Fruit fly (Drosophila melanogaster) whole organism, embryonic: Measurements from ENCODE around the gene CG1307.

Experiments used
- Antp ChIP-seq: fragments of 200-800 bp; sonication (Bioruptor generic); optimal IDR thresholded peaks from 3 replicates; lab custom pipeline; 2016; ENCODE audit warnings: missing biosample characterization, missing genetic modification characterization
- Awh ChIP-seq: fragments of 200-800 bp; sonication (Bioruptor generic); IDR thresholded peaks from 2 replicates; pipeline ENCODE4, ENCODE4 v1.3.6; 2022; ENCODE audit warnings: missing biosample characterization, missing genetic modification characterization
- Blimp-1 ChIP-seq: fragments of 200-800 bp; sonication (Bioruptor generic); optimal IDR thresholded peaks from 3 replicates; lab custom pipeline; 2018; ENCODE audit warnings: missing biosample characterization, missing genetic modification characterization, mild to moderate bottlenecking, moderate library complexity, missing genetic modification reagents
- CG10462 ChIP-seq: fragments of 200-800 bp; sonication (Bioruptor generic); optimal IDR thresholded peaks from 2 replicates; lab custom pipeline; 2016; ENCODE audit warnings: missing biosample characterization, missing genetic modification characterization
- CG11085 ChIP-seq: fragments of 200-800 bp; sonication (Bioruptor generic); IDR thresholded peaks from 2 replicates; pipeline ENCODE4 v1.3.6; 2022; ENCODE audit warnings: missing biosample characterization, missing genetic modification characterization
- CG11456 ChIP-seq: fragments of 200-800 bp; sonication (Bioruptor generic); IDR thresholded peaks from 3 replicates; pipeline ENCODE4 v1.3.6; 2022; ENCODE audit warnings: missing biosample characterization, missing genetic modification characterization
- CG12299 ChIP-seq: fragments of 200-800 bp; sonication (Bioruptor generic); optimal IDR thresholded peaks from 2 replicates; lab custom pipeline; 2018; ENCODE audit warnings: missing biosample characterization, mild to moderate bottlenecking, missing genetic modification characterization
- CG14710 ChIP-seq: fragments of 200-800 bp; sonication (Bioruptor generic); optimal IDR thresholded peaks from 3 replicates; lab custom pipeline; 2019; ENCODE audit warnings: missing biosample characterization, mild to moderate bottlenecking, missing genetic modification characterization, moderate library complexity
- CG15514 ChIP-seq: fragments of 200-800 bp; sonication (Bioruptor generic); optimal IDR thresholded peaks from 3 replicates; lab custom pipeline; 2017; ENCODE audit warnings: missing biosample characterization, missing genetic modification characterization, mild to moderate bottlenecking, moderate library complexity, missing genetic modification reagents
- CG1602 ChIP-seq: fragments of 200-800 bp; sonication (Bioruptor generic); optimal IDR thresholded peaks from 3 replicates; lab custom pipeline; 2016; ENCODE audit warnings: missing biosample characterization, missing genetic modification characterization
- CG1603 ChIP-seq: fragments of 200-800 bp; sonication (Bioruptor generic); optimal IDR thresholded peaks from 2 replicates; lab custom pipeline; 2019; ENCODE audit warnings: missing biosample characterization, mild to moderate bottlenecking, missing genetic modification characterization, moderate library complexity
- CG17359 ChIP-seq: fragments of 200-800 bp; sonication (Bioruptor generic); optimal IDR thresholded peaks from 3 replicates; lab custom pipeline; 2018; ENCODE audit warnings: missing biosample characterization, mild to moderate bottlenecking, missing genetic modification characterization, moderate library complexity
- CG17361 ChIP-seq: fragments of 200-800 bp; sonication (Bioruptor generic); IDR thresholded peaks from 3 replicates; pipeline ENCODE4 v1.3.6; 2022; ENCODE audit warnings: missing biosample characterization, missing genetic modification characterization
- CG18619 ChIP-seq: fragments of 200-800 bp; sonication (Bioruptor generic); optimal IDR thresholded peaks from 3 replicates; lab custom pipeline; 2017; ENCODE audit warnings: missing biosample characterization, mild to moderate bottlenecking, missing genetic modification characterization
- CG2202 ChIP-seq: fragments of 200-800 bp; sonication (Bioruptor generic); optimal IDR thresholded peaks from 2 replicates; lab custom pipeline; 2018; ENCODE audit warnings: missing biosample characterization, mild to moderate bottlenecking, missing genetic modification characterization
- CG2678 ChIP-seq: fragments of 200-800 bp; sonication (Bioruptor generic); optimal IDR thresholded peaks from 3 replicates; lab custom pipeline; 2019; ENCODE audit warnings: missing biosample characterization, mild to moderate bottlenecking, missing genetic modification characterization, moderate library complexity
- CG32772 ChIP-seq: fragments of 200-800 bp; sonication (Bioruptor generic); IDR thresholded peaks from 2 replicates; pipeline ENCODE4 v1.3.6; 2022; ENCODE audit warnings: missing biosample characterization, missing genetic modification characterization
- CG3407 ChIP-seq: fragments of 200-800 bp; sonication (Bioruptor generic); optimal IDR thresholded peaks from 2 replicates; lab custom pipeline; 2018; ENCODE audit warnings: missing biosample characterization, mild to moderate bottlenecking, missing genetic modification characterization
- CG4328 ChIP-seq: fragments of 200-800 bp; sonication (Bioruptor generic); optimal IDR thresholded peaks from 3 replicates; lab custom pipeline; 2017; ENCODE audit warnings: missing biosample characterization, missing genetic modification reagents, missing genetic modification characterization
- CG4707 ChIP-seq: fragments of 200-800 bp; sonication (Bioruptor generic); optimal IDR thresholded peaks from 2 replicates; lab custom pipeline; 2018; ENCODE audit warnings: missing biosample characterization, mild to moderate bottlenecking, missing genetic modification characterization, moderate library complexity
- CG6175 ChIP-seq: fragments of 200-800 bp; sonication (Bioruptor generic); IDR thresholded peaks from 3 replicates; pipeline ENCODE4 v1.3.6; 2022; ENCODE audit warnings: missing biosample characterization, missing genetic modification characterization
- CG8944 ChIP-seq: fragments of 200-800 bp; sonication (Bioruptor generic); optimal IDR thresholded peaks from 3 replicates; lab custom pipeline; 2016; ENCODE audit warnings: missing biosample characterization, missing genetic modification characterization
- CTCF ChIP-seq: fragments of 200-800 bp; sonication (Bioruptor generic); optimal IDR thresholded peaks from 2 replicates; lab custom pipeline; 2017; ENCODE audit warnings: missing biosample characterization, mild to moderate bottlenecking, missing genetic modification characterization, moderate library complexity
- D ChIP-seq, 2 experiments: fragments of 200-800 bp in 1 of 2; fragments of >200 bp in 1 of 2; sonication (Bioruptor generic) in 1 of 2; optimal IDR thresholded peaks; 2 replicates in 1 of 2; 3 replicates in 1 of 2; lab custom pipeline; 2017; ENCODE audit warnings: mild to moderate bottlenecking in 1 of 2, missing biosample characterization in 1 of 2, missing genetic modification characterization in 1 of 2, missing genetic modification reagents in 1 of 2
- H15 ChIP-seq: fragments of 200-800 bp; sonication (Bioruptor generic); IDR thresholded peaks from 3 replicates; pipeline ENCODE4 v1.3.6; 2022; ENCODE audit warnings: missing biosample characterization, missing genetic modification characterization
- H2.0 ChIP-seq: fragments of 200-800 bp; sonication (Bioruptor generic); IDR thresholded peaks from 2 replicates; pipeline ENCODE4 v1.3.6; 2022; ENCODE audit warnings: missing biosample characterization, missing genetic modification characterization
- Lhr ChIP-seq: fragments of 200-800 bp; sonication (Bioruptor generic); optimal IDR thresholded peaks from 3 replicates; lab custom pipeline; 2017; ENCODE audit warnings: mild to moderate bottlenecking, missing biosample characterization, missing genetic modification reagents, missing genetic modification characterization
- MTF-1 ChIP-seq: fragments of 200-800 bp; sonication (Bioruptor generic); optimal IDR thresholded peaks from 2 replicates; lab custom pipeline; 2018; ENCODE audit warnings: missing biosample characterization, mild to moderate bottlenecking, missing genetic modification characterization, borderline replicate concordance
- Nf-YA ChIP-seq: fragments of 200-800 bp; sonication (Bioruptor generic); IDR thresholded peaks from 2 replicates; pipeline ENCODE4 v1.3.6; 2022; ENCODE audit warnings: missing biosample characterization, missing genetic modification characterization
- Usf ChIP-seq: fragments of 200-800 bp; sonication (Bioruptor generic); optimal IDR thresholded peaks from 2 replicates; lab custom pipeline; 2017; ENCODE audit warnings: missing genotype, missing biosample characterization, missing genetic modification characterization
- ara ChIP-seq: fragments of 200-800 bp; sonication (Bioruptor generic); IDR thresholded peaks from 2 replicates; pipeline ENCODE4 v1.3.6; 2022; ENCODE audit warnings: missing biosample characterization, missing genetic modification characterization
- cas ChIP-seq: fragments of 200-800 bp; sonication (Bioruptor generic); IDR thresholded peaks from 2 replicates; pipeline ENCODE4 v1.3.6; 2022; ENCODE audit warnings: missing biosample characterization, missing genetic modification characterization
- crol ChIP-seq: fragments of 200-800 bp; sonication (Bioruptor generic); IDR thresholded peaks from 2 replicates; pipeline ENCODE4 v1.3.6; 2022; ENCODE audit warnings: missing biosample characterization, missing genetic modification characterization
- crp ChIP-seq, 2 experiments: fragments of 200-800 bp; sonication (Bioruptor generic); optimal IDR thresholded peaks; 2 replicates in 1 of 2; 3 replicates in 1 of 2; lab custom pipeline; 2017; ENCODE audit warnings: missing biosample characterization in 2 of 2, missing genetic modification characterization in 2 of 2, mild to moderate bottlenecking in 1 of 2, moderate library complexity in 1 of 2
- dati ChIP-seq: fragments of 200-800 bp; sonication (Bioruptor generic); IDR thresholded peaks from 2 replicates; pipeline ENCODE4 v1.3.6; 2022; ENCODE audit warnings: missing biosample characterization, missing genetic modification characterization
- ewg ChIP-seq: fragments of 200-800 bp; sonication (Bioruptor generic); optimal IDR thresholded peaks from 3 replicates; lab custom pipeline; 2017; ENCODE audit warnings: mild to moderate bottlenecking, missing biosample characterization, missing genetic modification reagents, missing genetic modification characterization
- fd102C ChIP-seq: fragments of 200-800 bp; sonication (Bioruptor generic); optimal IDR thresholded peaks from 2 replicates; lab custom pipeline; 2018; ENCODE audit warnings: missing biosample characterization, mild to moderate bottlenecking, missing genetic modification characterization, moderate library complexity
- gsb-n ChIP-seq: fragments of 200-800 bp; sonication (Bioruptor generic); optimal IDR thresholded peaks from 3 replicates; lab custom pipeline; 2018; ENCODE audit warnings: missing biosample characterization, mild to moderate bottlenecking, missing genetic modification characterization
- jumu ChIP-seq: fragments of 200-800 bp; sonication (Bioruptor generic); optimal IDR thresholded peaks from 3 replicates; lab custom pipeline; 2016; ENCODE audit warnings: missing biosample characterization, missing genetic modification characterization
- lov ChIP-seq, 2 experiments: fragments of 200-800 bp in 1 of 2; fragments of >200 bp in 1 of 2; sonication (Bioruptor generic) in 1 of 2; IDR thresholded peaks in 1 of 2; optimal IDR thresholded peaks in 1 of 2; 2 replicates in 1 of 2; 3 replicates in 1 of 2; pipeline versions ENCODE4 v1.3.6 to Lab custom; 2017 to 2022; ENCODE audit warnings: missing biosample characterization in 1 of 2, missing genetic modification characterization in 1 of 2
- otp ChIP-seq: fragments of 200-800 bp; sonication (Bioruptor generic); IDR thresholded peaks from 3 replicates; pipeline ENCODE4, ENCODE4 v1.3.6; 2022; ENCODE audit warnings: missing biosample characterization, missing genetic modification characterization
- ranshi ChIP-seq: fragments of 200-800 bp; sonication (Bioruptor generic); IDR thresholded peaks from 2 replicates; pipeline ENCODE4 v1.3.6; 2022; ENCODE audit warnings: missing biosample characterization, missing genetic modification characterization
- sc ChIP-seq, 3 experiments: fragments of >200 bp in 2 of 3; fragments of 200-800 bp in 1 of 3; sonication (Bioruptor generic) in 1 of 3; optimal IDR thresholded peaks; 2 replicates in 2 of 3; 3 replicates in 1 of 3; lab custom pipeline; 2017; ENCODE audit warnings: mild to moderate bottlenecking in 1 of 3, missing biosample characterization in 1 of 3, missing genetic modification characterization in 1 of 3, missing genetic modification reagents in 1 of 3
- seq ChIP-seq: fragments of 200-800 bp; sonication (Bioruptor generic); IDR thresholded peaks from 2 replicates; pipeline ENCODE4 v1.3.6; 2022; ENCODE audit warnings: missing biosample characterization, missing genetic modification characterization
- tna ChIP-seq: fragments of 200-800 bp; sonication (Bioruptor generic); IDR thresholded peaks from 2 replicates; pipeline ENCODE4 v1.3.6; 2022; ENCODE audit warnings: missing biosample characterization, missing genetic modification characterization; ENCODE audit not compliant: partially characterized antibody
- trem ChIP-seq: fragments of 200-800 bp; optimal IDR thresholded peaks from 3 replicates; lab custom pipeline; 2019; ENCODE audit warnings: missing biosample characterization, mild to moderate bottlenecking, missing genetic modification characterization, moderate library complexity
- wek ChIP-seq: fragments of 200-800 bp; sonication (Bioruptor generic); optimal IDR thresholded peaks from 3 replicates; lab custom pipeline; 2018; ENCODE audit warnings: missing biosample characterization, mild to moderate bottlenecking, missing genetic modification characterization, moderate library complexity
- zfh1 ChIP-seq: fragments of 200-800 bp; sonication (Bioruptor generic); IDR thresholded peaks from 3 replicates; pipeline ENCODE4 v1.3.6; 2022; ENCODE audit warnings: missing biosample characterization, missing genetic modification characterization

CG1307 gene

DNA sequence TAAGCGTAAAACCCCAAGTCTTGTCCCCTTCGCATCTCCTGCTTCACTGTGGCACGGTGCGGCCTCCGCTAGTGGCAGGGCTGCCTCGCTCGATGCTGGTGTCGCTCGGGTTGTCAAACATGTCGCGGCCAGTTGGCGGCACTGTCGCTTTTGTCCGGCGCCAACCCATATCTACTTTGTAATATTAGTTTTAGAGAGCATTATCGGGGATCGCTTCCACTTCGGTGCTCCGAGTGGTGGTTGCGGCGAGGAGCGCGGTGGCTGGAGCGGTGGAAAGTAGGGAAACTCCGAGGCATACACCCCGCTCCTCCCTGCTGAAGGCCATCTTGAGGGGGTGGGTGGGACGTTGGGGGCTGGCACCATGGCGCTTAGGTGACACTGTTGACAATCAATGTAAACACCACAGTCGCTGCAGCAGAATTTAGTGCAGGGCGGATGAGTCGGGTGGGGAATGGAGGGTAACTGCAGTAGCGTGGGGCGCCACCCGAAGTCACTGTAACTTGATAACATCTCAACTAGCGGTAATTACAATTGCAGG, 7.9 kb upstream of the CG1307 start (continued):
- TF ChIP-seq Nf-YA (peak; percentile 55), D (optimal IDR thresholded peaks at IDR 0.05; lab: Kevin White, UChicago) (no peak), D (GFP tag; optimal IDR thresholded peaks at IDR 0.05; lab: Kevin White, UChicago) (peak; percentile 21), CG11085 (GFP tag; lab: Robert Waterston, UW) (no peak), dati (GFP tag; lab: Robert Waterston, UW) (peak; percentile 32; the same call in 1 of the 2 replicates), otp (GFP tag; lab: Robert Waterston, UW) (peak; percentile 76; the same call in 2 of the 3 replicates), CG17359 (tag; lab: Kevin White, UChicago) (peak; percentile 12), CG10462 (no peak), CG3407 (GFP tag; lab: Kevin White, UChicago) (peak; percentile 80), CG2202 (tag; lab: Kevin White, UChicago) (peak; percentile 62), crol (GFP tag; lab: Robert Waterston, UW) (peak; percentile 96), CG32772 (GFP tag; lab: Robert Waterston, UW) (no peak), Blimp-1 (peak; percentile 37), CG1602 (GFP tag; lab: Kevin White, UChicago) (no peak), CG2678 (tag; lab: Kevin White, UChicago) (no peak), crp (GFP tag; optimal IDR thresholded peaks at IDR 0.05; lab: Kevin White, UChicago) (peak in 1 of 2 experiments; percentile 8), jumu (GFP tag; lab: Kevin White, UChicago) (no peak), Usf (GFP tag; lab: Kevin White, UChicago) (peak; percentile 36), fd102C (peak; percentile 17), wek (GFP tag; lab: Kevin White, UChicago) (peak; percentile 63), CG17361 (GFP tag; lab: Robert Waterston, UW) (0 out of 3 replicates have a peak, but pooled peaks have one; percentile 10), gsb-n (tag; lab: Kevin White, UChicago) (peak; percentile 43), zfh1 (GFP tag; lab: Robert Waterston, UW) (peak; percentile 66), sc (optimal IDR thresholded peaks at IDR 0.05; lab: Kevin White, UChicago) (no peak), sc (GFP tag; optimal IDR thresholded peaks at IDR 0.05; lab: Kevin White, UChicago) (peak; percentile 3), CTCF (GFP tag; lab: Kevin White, UChicago) (peak; percentile 11), H15 (GFP tag; lab: Robert Waterston, UW) (0 out of 3 replicates have a peak, but pooled peaks have one; percentile 21), trem (tag; lab: Kevin White, UChicago) (peak; percentile 3), seq (GFP tag; lab: Robert Waterston, UW) (0 out of 2 replicates have a peak, but pooled peaks have one; percentile 20), CG12299 (tag; lab: Kevin White, UChicago) (no peak), CG14710 (tag; lab: Kevin White, UChicago) (peak; percentile 31), ranshi (GFP tag; lab: Robert Waterston, UW) (0 out of 2 replicates have a peak, but pooled peaks have one; percentile 22), H2.0 (GFP tag; lab: Robert Waterston, UW) (no peak), CG8944 (no peak), ewg (GFP tag; lab: Kevin White, UChicago) (peak; percentile 32), Lhr (GFP tag; lab: Kevin White, UChicago) (peak; percentile 49), CG11456 (GFP tag; lab: Robert Waterston, UW) (no peak), lov (optimal IDR thresholded peaks at IDR 0.05; lab: Kevin White, UChicago) (no peak), lov (GFP tag; IDR thresholded peaks at IDR 0.05; lab: Robert Waterston, UW) (0 out of 3 replicates have a peak, but pooled peaks have one; percentile 65), CG6175 (0 out of 3 replicates have a peak, but pooled peaks have one; percentile 51), CG4707 (GFP tag; lab: Kevin White, UChicago) (peak; percentile 39), CG1603 (tag; lab: Kevin White, UChicago) (peak; percentile 67), cas (GFP tag; lab: Robert Waterston, UW) (0 out of 2 replicates have a peak, but pooled peaks have one; percentile 6), CG4328 (GFP tag; lab: Kevin White, UChicago) (peak; percentile 6), Antp (GFP tag; lab: Kevin White, UChicago) (no peak), CG15514 (no peak), Awh (GFP tag; lab: Robert Waterston, UW) (peak; percentile 27; the same call in 1 of the 2 replicates), tna (GFP tag; lab: Robert Waterston, UW) (no peak), MTF-1 (peak; percentile 77), CG18619 (GFP tag; lab: Kevin White, UChicago) (peak; percentile 27), ara (peak; percentile 69)
